Worm (Caenorhabditis elegans) whole organism, late embryonic: ENCODE results near the gene K01A12.2.

Source experiments
- ama-1 ChIP-seq: fragments of 150-350 bp; optimal IDR thresholded peaks from 2 replicates; lab custom pipeline; 2014
- ceh-19 ChIP-seq: fragments of 200-800 bp; sonication (Bioruptor generic); optimal IDR thresholded peaks from 2 replicates; lab custom pipeline; 2018; ENCODE audit warnings: mild to moderate bottlenecking, missing genetic modification characterization, missing compliant biosample characterization
- elt-2 ChIP-seq: sonication (generic microtip); optimal IDR thresholded peaks from 2 replicates; lab custom pipeline; 2016; ENCODE audit warnings: missing genetic modification reagents, missing genetic modification characterization, missing compliant biosample characterization
- fkh-10 ChIP-seq: fragments of 150-350 bp; optimal IDR thresholded peaks from 2 replicates; lab custom pipeline; 2014; ENCODE audit warnings: missing biosample characterization, missing genetic modification reagents, missing genetic modification characterization
- hlh-6 ChIP-seq: sonication (generic microtip); optimal IDR thresholded peaks from 2 replicates; lab custom pipeline; 2016; ENCODE audit warnings: missing genotype, missing genetic modification characterization, missing compliant biosample characterization
- lim-6 ChIP-seq: sonication (generic microtip); optimal IDR thresholded peaks from 2 replicates; lab custom pipeline; 2016; ENCODE audit warnings: missing genetic modification characterization, missing compliant biosample characterization
- nhr-11 ChIP-seq: fragments of 150-350 bp; optimal IDR thresholded peaks from 2 replicates; lab custom pipeline; 2014; ENCODE audit warnings: missing biosample characterization, missing genetic modification characterization
- pqm-1 ChIP-seq: sonication (generic microtip); optimal IDR thresholded peaks from 2 replicates; lab custom pipeline; 2016; ENCODE audit warnings: missing genetic modification characterization, missing compliant biosample characterization
- sox-2 ChIP-seq: fragments of 200-800 bp; sonication (Bioruptor generic); IDR thresholded peaks from 2 replicates; pipeline ENCODE4 v1.3.6; 2022; ENCODE audit warnings: missing genetic modification reagents, missing genetic modification characterization, missing compliant biosample characterization

DNA sequence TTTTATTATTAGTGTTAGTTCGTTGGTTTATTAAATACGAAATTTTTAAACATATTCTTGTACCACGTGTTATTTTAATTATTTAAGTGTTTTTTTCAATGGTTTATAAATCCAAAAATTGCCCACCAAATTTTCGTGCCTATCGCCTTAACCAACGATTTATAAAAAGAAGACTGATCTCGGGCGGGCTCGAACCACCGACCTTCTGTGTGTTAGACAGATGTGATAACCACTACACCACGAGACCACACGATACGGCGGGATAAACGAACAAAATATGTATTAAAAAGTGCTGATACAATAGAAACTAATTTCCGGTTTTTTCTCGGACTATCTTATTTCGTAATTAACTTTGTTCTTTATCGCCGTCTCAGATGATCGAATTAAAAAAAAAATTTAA lies 37.4 kb downstream of the K01A12.2 start:
- TF ChIP-seq lim-6 (tag; lab: Kevin White, UChicago) (no peak), ama-1 (lab: Kevin White, UChicago) (no peak), pqm-1 (tag; lab: Kevin White, UChicago) (no peak), fkh-10 (GFP tag; lab: Kevin White, UChicago) (no peak), elt-2 (tag; lab: Kevin White, UChicago) (peak; percentile 0), hlh-6 (tag; lab: Kevin White, UChicago) (no peak), nhr-11 (tag; lab: Kevin White, UChicago) (no peak), ceh-19 (GFP tag; lab: Kevin White, UChicago) (no peak), sox-2 (GFP tag; lab: Robert Waterston, UW) (no peak)
